Fruit fly (Drosophila melanogaster): ENCODE measurements around the gene NTPase.

DNA sequence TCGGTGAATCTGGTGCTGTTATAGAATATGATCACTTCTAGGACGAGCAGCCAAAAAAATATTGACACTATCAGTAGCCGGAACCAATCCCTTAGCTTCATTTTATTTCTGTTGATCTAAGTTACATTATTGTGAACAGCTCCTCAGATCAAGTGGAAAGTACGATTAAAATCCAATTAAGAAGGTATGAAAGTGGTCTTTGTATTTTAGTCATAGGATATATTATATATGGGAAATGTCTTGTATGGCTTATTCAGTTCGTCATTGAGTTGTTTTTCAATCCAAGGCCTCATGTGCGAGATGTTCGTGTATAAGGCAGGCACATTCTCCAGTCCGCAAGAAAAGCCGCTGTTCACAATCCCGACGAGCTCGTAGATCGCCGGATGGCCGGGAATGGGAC lies 41.2 kb downstream of the NTPase start, which contains the start of gene CG18558:
- no peak for TF ChIP-seq CG8478 (optimal IDR thresholded peaks at IDR 0.05)
- no peak for TF ChIP-seq CTCF (optimal IDR thresholded peaks at IDR 0.05)

Measured in S2 (cell line).